Fruit fly (Drosophila melanogaster) whole organism, prepupa: ENCODE measurements around the gene CG4455.

Source experiments
- CG16779 ChIP-seq: fragments of 200-800 bp; sonication (Bioruptor generic); optimal IDR thresholded peaks from 3 replicates; lab custom pipeline; 2017; ENCODE audit warnings: missing biosample characterization, mild to moderate bottlenecking, missing genetic modification characterization
- CG4318 ChIP-seq: fragments of 200-800 bp; sonication (Bioruptor generic); optimal IDR thresholded peaks from 3 replicates; lab custom pipeline; 2017; ENCODE audit warnings: missing biosample characterization, mild to moderate bottlenecking, missing genetic modification characterization
- CG6276 ChIP-seq: fragments of 200-800 bp; sonication (Bioruptor generic); optimal IDR thresholded peaks from 2 replicates; lab custom pipeline; 2017; ENCODE audit warnings: missing biosample characterization, mild to moderate bottlenecking, missing genetic modification characterization
- CG6808 ChIP-seq: fragments of 200-800 bp; sonication (Bioruptor generic); optimal IDR thresholded peaks from 3 replicates; lab custom pipeline; 2017; ENCODE audit warnings: missing biosample characterization, missing genetic modification characterization, mild to moderate bottlenecking, moderate library complexity, missing genetic modification reagents
- Eip93F ChIP-seq: fragments of 200-800 bp; sonication (Bioruptor generic); optimal IDR thresholded peaks from 2 replicates; lab custom pipeline; 2016; ENCODE audit warnings: missing biosample characterization, mild to moderate bottlenecking, missing genetic modification characterization
- Ets21C ChIP-seq: fragments of 200-800 bp; sonication (Bioruptor generic); optimal IDR thresholded peaks from 3 replicates; lab custom pipeline; 2016; ENCODE audit warnings: missing biosample characterization, missing genetic modification characterization
- Met ChIP-seq: fragments of 200-800 bp; sonication (Bioruptor generic); optimal IDR thresholded peaks from 3 replicates; lab custom pipeline; 2016; ENCODE audit warnings: missing biosample characterization, missing genetic modification characterization
- OdsH ChIP-seq: fragments of 200-800 bp; sonication (Bioruptor generic); optimal IDR thresholded peaks from 3 replicates; lab custom pipeline; 2016; ENCODE audit warnings: missing biosample characterization, missing genetic modification characterization
- Smox ChIP-seq: fragments of 200-800 bp; sonication (Bioruptor generic); optimal IDR thresholded peaks from 3 replicates; lab custom pipeline; 2016; ENCODE audit warnings: missing biosample characterization, missing genetic modification characterization
- Sox102F ChIP-seq: fragments of 200-800 bp; sonication (Bioruptor generic); optimal IDR thresholded peaks from 2 replicates; lab custom pipeline; 2016; ENCODE audit warnings: missing biosample characterization, mild to moderate bottlenecking, missing genetic modification characterization
- acj6 ChIP-seq: fragments of 200-800 bp; sonication (Bioruptor generic); optimal IDR thresholded peaks from 3 replicates; lab custom pipeline; 2016; ENCODE audit warnings: missing biosample characterization, missing genetic modification characterization
- fkh ChIP-seq: fragments of 200-800 bp; sonication (Bioruptor generic); optimal IDR thresholded peaks from 3 replicates; lab custom pipeline; 2017; ENCODE audit warnings: missing biosample characterization, mild to moderate bottlenecking, missing genetic modification characterization, moderate library complexity

DNA sequence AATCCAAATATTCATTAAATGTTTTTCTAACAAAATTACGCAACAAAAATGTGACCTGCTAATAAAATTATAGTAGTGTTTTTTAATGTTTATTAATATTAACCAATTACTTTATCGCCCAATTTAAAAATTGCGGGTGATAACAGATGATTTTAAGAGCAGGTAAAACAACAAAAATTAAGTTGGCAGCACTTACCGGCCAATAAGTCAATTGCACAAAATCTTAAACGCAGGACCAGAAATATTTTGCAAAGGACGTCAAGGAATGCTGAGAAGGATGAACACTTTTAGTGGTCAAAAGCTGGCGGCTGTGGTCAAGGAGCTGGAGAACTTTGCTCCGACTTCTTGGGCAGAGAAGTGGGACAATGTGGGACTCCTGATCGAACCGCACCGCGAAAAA is 25.8 kb upstream of the CG4455 start, which contains the start of gene CG4278:
- TF ChIP-seq OdsH (GFP tag; lab: Kevin White, UChicago) (no peak), CG16779 (tag; lab: Kevin White, UChicago) (no peak), Eip93F (GFP tag; lab: Kevin White, UChicago) (no peak), Met (GFP tag; lab: Kevin White, UChicago) (no peak), fkh (no peak), acj6 (GFP tag; lab: Kevin White, UChicago) (no peak), Smox (GFP tag; lab: Kevin White, UChicago) (no peak), Sox102F (no peak), CG4318 (GFP tag; lab: Kevin White, UChicago) (no peak), Ets21C (GFP tag; lab: Kevin White, UChicago) (no peak), CG6808 (no peak), CG6276 (no peak)
